Fruit fly (Drosophila melanogaster): ENCODE measurements around the gene Hers.

Gene Hers

DNA sequence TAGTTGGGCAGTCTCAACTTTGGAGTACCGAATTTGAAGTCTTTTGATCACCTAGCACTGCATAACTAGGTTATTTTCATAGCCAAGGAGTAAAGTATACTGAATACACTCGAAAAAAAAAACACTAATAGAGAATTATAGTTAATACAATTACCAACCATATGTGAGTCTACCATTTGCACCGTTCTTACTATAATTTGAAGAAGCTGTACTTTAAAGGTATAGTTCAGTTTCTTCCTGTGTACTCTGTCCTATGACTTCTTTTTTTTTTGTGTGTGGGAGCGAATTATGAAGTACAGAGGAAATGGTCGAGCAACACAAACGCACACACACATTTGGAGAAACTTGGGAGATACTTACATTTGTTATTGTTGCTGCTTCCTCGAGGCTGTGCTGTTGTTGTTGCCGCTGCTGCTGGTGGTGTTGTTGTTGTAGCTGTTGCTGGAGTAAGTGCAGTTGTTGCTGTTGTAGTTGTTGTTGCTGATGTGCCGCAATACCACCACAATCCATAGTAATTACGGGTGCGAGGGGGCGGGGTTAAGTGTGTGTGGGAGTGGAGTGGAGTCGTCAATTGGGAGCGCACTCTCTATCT is 15.3 kb upstream of the Hers start:
- peak; percentile 23 for TF ChIP-seq CG32264 (GFP tag; optimal IDR thresholded peaks at IDR 0.05)
- no peak for TF ChIP-seq Hr78 (GFP tag; optimal IDR thresholded peaks at IDR 0.05)
- TF ChIP-seq Sp1 (GFP tag; optimal IDR thresholded peaks at IDR 0.05): peak; percentile 62
- TF ChIP-seq foxo (GFP tag; optimal IDR thresholded peaks at IDR 0.05): peak in 1 of 2 experiments; percentile 80
- TF ChIP-seq usp (GFP tag; optimal IDR thresholded peaks at IDR 0.05): no peak
- no peak for TF ChIP-seq jim (GFP tag; optimal IDR thresholded peaks at IDR 0.05)
- no peak for TF ChIP-seq Myc (optimal IDR thresholded peaks at IDR 0.05)
- TF ChIP-seq psq (GFP tag; optimal IDR thresholded peaks at IDR 0.05): peak; percentile 26
- no peak for TF ChIP-seq tai (GFP tag; optimal IDR thresholded peaks at IDR 0.05)
- TF ChIP-seq HLH106 (tag; optimal IDR thresholded peaks at IDR 0.05): peak; percentile 22
- peak in 1 of 2 experiments; percentile 28 for TF ChIP-seq dl (GFP tag; optimal IDR thresholded peaks at IDR 0.05; ENCODE audit: insufficient read depth in 1 of 2, partially characterized antibody in 2 of 2)
- peak; percentile 72 for TF ChIP-seq br (GFP tag; optimal IDR thresholded peaks at IDR 0.05)
- TF ChIP-seq pan (optimal IDR thresholded peaks at IDR 0.05): no peak
- TF ChIP-seq Vsx2 (GFP tag; optimal IDR thresholded peaks at IDR 0.05; ENCODE audit: partially characterized antibody): no peak
- no peak for TF ChIP-seq woc (GFP tag; optimal IDR thresholded peaks at IDR 0.05)
- TF ChIP-seq rgr (GFP tag; optimal IDR thresholded peaks at IDR 0.05): peak; percentile 75
- TF ChIP-seq Rel (GFP tag; optimal IDR thresholded peaks at IDR 0.05): no peak
- TF ChIP-seq Rel (tag; optimal IDR thresholded peaks at IDR 0.05): no peak
- no peak for TF ChIP-seq brk (GFP tag; optimal IDR thresholded peaks at IDR 0.05)
- peak; percentile 2 for TF ChIP-seq Jra (GFP tag; optimal IDR thresholded peaks at IDR 0.05)
- no peak for TF ChIP-seq sage (GFP tag; optimal IDR thresholded peaks at IDR 0.05)
- TF ChIP-seq Abd-B (GFP tag; optimal IDR thresholded peaks at IDR 0.05): no peak
- no peak for TF ChIP-seq CG9705 (GFP tag; optimal IDR thresholded peaks at IDR 0.05)
- TF ChIP-seq N (GFP tag; optimal IDR thresholded peaks at IDR 0.05): no peak
- no peak for TF ChIP-seq Hr83 (GFP tag; optimal IDR thresholded peaks at IDR 0.05; ENCODE audit: poor library complexity, severe bottlenecking)
- no peak for TF ChIP-seq dsf (GFP tag; optimal IDR thresholded peaks at IDR 0.05; ENCODE audit: borderline replicate concordance)
- peak; percentile 64 for TF ChIP-seq OdsH (GFP tag; optimal IDR thresholded peaks at IDR 0.05)
- peak; percentile 81 for TF ChIP-seq h (GFP tag; optimal IDR thresholded peaks at IDR 0.05)
- peak; percentile 85 for TF ChIP-seq sv (GFP tag; optimal IDR thresholded peaks at IDR 0.05)
- TF ChIP-seq Mio (GFP tag; optimal IDR thresholded peaks at IDR 0.05): no peak
- TF ChIP-seq dmrt93B (GFP tag; optimal IDR thresholded peaks at IDR 0.05): peak; percentile 43
- TF ChIP-seq Hnf4 (GFP tag; optimal IDR thresholded peaks at IDR 0.05): no peak
- TF ChIP-seq fru (GFP tag; optimal IDR thresholded peaks at IDR 0.05): peak; percentile 76
- TF ChIP-seq ey (GFP tag; optimal IDR thresholded peaks at IDR 0.05): peak; percentile 75
- no peak for TF ChIP-seq CrebA (GFP tag; optimal IDR thresholded peaks at IDR 0.05; ENCODE audit: borderline replicate concordance)
- no peak for TF ChIP-seq lola (GFP tag; optimal IDR thresholded peaks at IDR 0.05)
- peak; percentile 3 for TF ChIP-seq Dif (GFP tag; optimal IDR thresholded peaks at IDR 0.05; ENCODE audit: partially characterized antibody)
- no peak for TF ChIP-seq Dfd (GFP tag; optimal IDR thresholded peaks at IDR 0.05)
- no peak for TF ChIP-seq GATAd (GFP tag; optimal IDR thresholded peaks at IDR 0.05)

DNA sequence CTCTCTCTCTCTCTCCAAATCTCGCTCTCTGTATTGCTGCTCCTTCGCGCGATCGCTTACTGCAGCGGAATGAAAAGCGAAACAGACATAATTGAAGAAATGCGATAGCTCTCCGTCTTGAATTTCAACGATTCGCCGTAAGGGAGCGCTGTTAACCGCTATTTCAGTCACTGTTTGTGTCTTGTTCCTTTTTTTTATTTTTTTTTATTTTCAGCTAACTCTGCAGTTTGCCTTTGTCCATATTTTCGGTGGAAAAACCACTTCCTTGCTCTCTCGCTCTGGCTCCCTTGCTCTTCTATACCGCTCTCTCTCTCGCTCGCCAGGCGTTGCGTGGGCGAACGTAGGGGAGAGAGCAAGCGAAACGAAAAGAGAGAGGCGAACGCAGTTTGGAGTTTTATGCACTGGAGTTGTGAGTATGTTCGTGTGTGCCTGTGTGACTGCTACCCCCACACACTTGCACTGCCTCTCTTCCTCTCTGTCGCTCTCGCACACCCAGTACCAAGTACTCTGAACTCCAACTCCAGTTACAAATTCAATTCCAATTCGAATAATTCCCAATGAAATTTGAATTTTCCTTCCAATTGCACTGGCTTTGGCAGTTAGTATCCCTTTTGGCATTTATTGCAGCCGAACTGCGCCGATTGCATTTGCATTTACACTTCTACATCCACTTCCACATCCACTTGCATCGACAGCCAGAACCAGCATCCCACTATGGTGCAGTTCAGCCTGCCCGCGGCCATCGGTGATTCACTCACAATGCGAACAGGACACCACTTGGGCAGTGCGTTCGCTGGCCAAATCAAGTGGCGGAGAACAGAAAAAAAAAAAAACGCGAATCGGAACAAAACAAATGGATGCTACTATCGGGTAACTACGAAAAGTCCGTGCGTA is 14.6 kb upstream of the Hers start:
- TF ChIP-seq psq (GFP tag; optimal IDR thresholded peaks at IDR 0.05): peak; percentile 61
- TF ChIP-seq Abd-B (GFP tag; optimal IDR thresholded peaks at IDR 0.05): no peak
- peak; percentile 66 for TF ChIP-seq Dif (GFP tag; optimal IDR thresholded peaks at IDR 0.05; ENCODE audit: partially characterized antibody)
- peak in 1 of 2 experiments; percentile 46 for TF ChIP-seq dl (GFP tag; optimal IDR thresholded peaks at IDR 0.05; ENCODE audit: insufficient read depth in 1 of 2, partially characterized antibody in 2 of 2)
- no peak for TF ChIP-seq CG9705 (GFP tag; optimal IDR thresholded peaks at IDR 0.05)
- no peak for TF ChIP-seq foxo (GFP tag; optimal IDR thresholded peaks at IDR 0.05)
- no peak for TF ChIP-seq dsf (GFP tag; optimal IDR thresholded peaks at IDR 0.05; ENCODE audit: borderline replicate concordance)
- TF ChIP-seq pan (optimal IDR thresholded peaks at IDR 0.05): no peak
- TF ChIP-seq Hr78 (GFP tag; optimal IDR thresholded peaks at IDR 0.05): no peak
